Fruit fly (Drosophila melanogaster) whole organism, wandering third instar larva: ENCODE measurements around the gene CG13315.

ENCODE experiments used
- CG32264 ChIP-seq: fragments of 200-800 bp; sonication (Bioruptor generic); optimal IDR thresholded peaks from 2 replicates; lab custom pipeline; 2016; ENCODE audit warnings: missing biosample characterization, missing genetic modification characterization
- CrebA ChIP-seq: fragments of 200-800 bp; sonication (Bioruptor generic); optimal IDR thresholded peaks from 2 replicates; lab custom pipeline; 2016; ENCODE audit warnings: missing biosample characterization, mild to moderate bottlenecking, missing genetic modification characterization, borderline replicate concordance
- Dfd ChIP-seq: fragments of >200 bp; optimal IDR thresholded peaks from 2 replicates; lab custom pipeline; 2017; ENCODE audit warnings: missing biosample characterization, missing genetic modification characterization
- GATAd ChIP-seq: sonication (Bioruptor generic); optimal IDR thresholded peaks from 2 replicates; lab custom pipeline; 2016; ENCODE audit warnings: missing biosample characterization, missing genetic modification characterization
- HLH106 ChIP-seq: fragments of 200-800 bp; optimal IDR thresholded peaks from 3 replicates; lab custom pipeline; 2019; ENCODE audit warnings: missing biosample characterization, mild to moderate bottlenecking, missing genetic modification characterization, moderate library complexity
- Hnf4 ChIP-seq: fragments of 200-800 bp; sonication (Bioruptor generic); optimal IDR thresholded peaks from 2 replicates; lab custom pipeline; 2016; ENCODE audit warnings: missing biosample characterization, mild to moderate bottlenecking, missing genetic modification characterization
- Hr83 ChIP-seq: fragments of 200-300 bp; sonication (Bioruptor generic); optimal IDR thresholded peaks from 2 replicates; lab custom pipeline; 2016; ENCODE audit warnings: missing biosample characterization, mild to moderate bottlenecking, missing genetic modification characterization, moderate library complexity; ENCODE audit not compliant: poor library complexity, severe bottlenecking
- Jra ChIP-seq: sonication (Bioruptor generic); optimal IDR thresholded peaks from 2 replicates; lab custom pipeline; 2016; ENCODE audit warnings: missing biosample characterization, missing genetic modification characterization
- Myc ChIP-seq: fragments of >200 bp; optimal IDR thresholded peaks from 2 replicates; lab custom pipeline; 2017
- N ChIP-seq: fragments of >200 bp; optimal IDR thresholded peaks from 2 replicates; lab custom pipeline; 2018; ENCODE audit warnings: missing biosample characterization, missing external identifiers, missing genetic modification characterization
- Rel ChIP-seq, 2 experiments: fragments of 200-800 bp; sonication (Bioruptor generic) in 1 of 2; optimal IDR thresholded peaks; 2 replicates in 1 of 2; 3 replicates in 1 of 2; lab custom pipeline; 2016 to 2019; ENCODE audit warnings: mild to moderate bottlenecking in 2 of 2, missing biosample characterization in 2 of 2, missing genetic modification characterization in 2 of 2, moderate library complexity in 1 of 2
- Sp1 ChIP-seq: fragments of 200-800 bp; sonication (Bioruptor generic); optimal IDR thresholded peaks from 3 replicates; lab custom pipeline; 2019; ENCODE audit warnings: missing biosample characterization, mild to moderate bottlenecking, missing genetic modification characterization, moderate library complexity
- Vsx2 ChIP-seq: fragments of 200-300, 225-300 bp; sonication (Bioruptor generic); optimal IDR thresholded peaks from 2 replicates; lab custom pipeline; 2018; ENCODE audit warnings: missing biosample characterization, missing genetic modification characterization; ENCODE audit not compliant: partially characterized antibody
- br ChIP-seq: fragments of 200-800 bp; sonication (Bioruptor generic); optimal IDR thresholded peaks from 2 replicates; lab custom pipeline; 2016; ENCODE audit warnings: missing biosample characterization, missing genetic modification characterization
- dl ChIP-seq, 2 experiments: fragments of 175-275, 200-275 bp in 1 of 2; fragments of 200-275 bp in 1 of 2; sonication (Bioruptor generic); optimal IDR thresholded peaks; lab custom pipeline; 2018; ENCODE audit warnings: mild to moderate bottlenecking in 2 of 2, missing biosample characterization in 2 of 2, missing genetic modification characterization in 2 of 2, moderate library complexity in 2 of 2; ENCODE audit not compliant: partially characterized antibody in 2 of 2, insufficient read depth in 1 of 2
- dmrt93B ChIP-seq: fragments of 200-800 bp; sonication (Bioruptor generic); optimal IDR thresholded peaks from 2 replicates; lab custom pipeline; 2018; ENCODE audit warnings: missing biosample characterization, mild to moderate bottlenecking, missing genetic modification characterization
- dsf ChIP-seq: sonication (Bioruptor generic); optimal IDR thresholded peaks from 2 replicates; lab custom pipeline; 2016; ENCODE audit warnings: missing biosample characterization, missing genetic modification characterization, borderline replicate concordance
- foxo ChIP-seq, 2 experiments: fragments of 200-800 bp; sonication (Bioruptor generic); optimal IDR thresholded peaks; 2 replicates in 1 of 2; 3 replicates in 1 of 2; lab custom pipeline; 2016 to 2017; ENCODE audit warnings: missing biosample characterization in 2 of 2, missing genetic modification characterization in 2 of 2
- fru ChIP-seq: fragments of 200-800 bp; sonication (Bioruptor generic); optimal IDR thresholded peaks from 3 replicates; lab custom pipeline; 2016; ENCODE audit warnings: missing biosample characterization, mild to moderate bottlenecking, missing genetic modification characterization
- h ChIP-seq: fragments of 200-800 bp; sonication (Bioruptor generic); optimal IDR thresholded peaks from 3 replicates; lab custom pipeline; 2016; ENCODE audit warnings: missing biosample characterization, mild to moderate bottlenecking, missing genetic modification characterization
- pan ChIP-seq: fragments of >200 bp; optimal IDR thresholded peaks from 2 replicates; lab custom pipeline; 2017
- psq ChIP-seq: fragments of 200-800 bp; sonication (Bioruptor generic); optimal IDR thresholded peaks from 3 replicates; lab custom pipeline; 2017; ENCODE audit warnings: missing biosample characterization, mild to moderate bottlenecking, missing genetic modification characterization, moderate library complexity
- rgr ChIP-seq: fragments of 200-800 bp; sonication (Bioruptor generic); optimal IDR thresholded peaks from 3 replicates; lab custom pipeline; 2016; ENCODE audit warnings: missing biosample characterization, mild to moderate bottlenecking, missing genetic modification characterization
- sage ChIP-seq: fragments of 200-800 bp; sonication (Bioruptor generic); optimal IDR thresholded peaks from 2 replicates; lab custom pipeline; 2016; ENCODE audit warnings: missing biosample characterization, mild to moderate bottlenecking, missing genetic modification characterization
- tai ChIP-seq: sonication (Bioruptor generic); optimal IDR thresholded peaks from 2 replicates; lab custom pipeline; 2016; ENCODE audit warnings: missing biosample characterization, missing genetic modification characterization
- woc ChIP-seq: sonication (Bioruptor generic); optimal IDR thresholded peaks from 2 replicates; lab custom pipeline; 2016; ENCODE audit warnings: missing biosample characterization, mild to moderate bottlenecking, missing genetic modification characterization

The CG13315 gene

dm6 chr3L:9074882-9075281 lies 21.8 kb upstream of the CG13315 start:
- TF ChIP-seq GATAd (GFP tag; lab: Kevin White, UChicago) (no peak), Sp1 (GFP tag; lab: Kevin White, UChicago) (no peak), dl (GFP tag; optimal IDR thresholded peaks at IDR 0.05; lab: Kevin White, UChicago; ENCODE audit: insufficient read depth in 1 of 2, partially characterized antibody in 2 of 2) (no peak), dsf (GFP tag; lab: Kevin White, UChicago) (no peak), woc (GFP tag; lab: Kevin White, UChicago) (no peak), foxo (GFP tag; optimal IDR thresholded peaks at IDR 0.05; lab: Kevin White, UChicago) (no peak), Rel (GFP tag; optimal IDR thresholded peaks at IDR 0.05; lab: Kevin White, UChicago) (no peak), Rel (tag; optimal IDR thresholded peaks at IDR 0.05; lab: Kevin White, UChicago) (no peak), pan (lab: Kevin White, UChicago) (no peak), N (no peak), fru (GFP tag; lab: Kevin White, UChicago) (no peak), Dfd (GFP tag; lab: Kevin White, UChicago) (no peak), CG32264 (GFP tag; lab: Kevin White, UChicago) (no peak), HLH106 (tag; lab: Kevin White, UChicago) (no peak), dmrt93B (GFP tag; lab: Kevin White, UChicago) (no peak), Jra (GFP tag; lab: Kevin White, UChicago) (no peak)

- TF ChIP-seq psq (GFP tag; lab: Kevin White, UChicago) = peak; percentile 16
- no peak for TF ChIP-seq Dfd (GFP tag; lab: Kevin White, UChicago)
- TF ChIP-seq br (GFP tag; lab: Kevin White, UChicago) = peak; percentile 6
- peak; percentile 33 for TF ChIP-seq rgr (GFP tag; lab: Kevin White, UChicago)
- no peak for TF ChIP-seq Rel (GFP tag; optimal IDR thresholded peaks at IDR 0.05; lab: Kevin White, UChicago)
- TF ChIP-seq Rel (tag; optimal IDR thresholded peaks at IDR 0.05; lab: Kevin White, UChicago) = no peak
- TF ChIP-seq, all 38 proteins: peak for 3
Observed at dm6 chr3L:9092356-9093103, 4.1 kb upstream of the CG13315 start, which contains the start of gene CG32032. TSS of gene CG32032 (plus strand) at chr3L:9093053.

- TF ChIP-seq Rel (GFP tag; optimal IDR thresholded peaks at IDR 0.05; lab: Kevin White, UChicago) (no peak), Rel (tag; optimal IDR thresholded peaks at IDR 0.05; lab: Kevin White, UChicago) (peak; percentile 61), CrebA (no peak), sage (GFP tag; lab: Kevin White, UChicago) (no peak), br (GFP tag; lab: Kevin White, UChicago) (peak; percentile 7), Sp1 (GFP tag; lab: Kevin White, UChicago) (no peak), Hr83 (no peak), Myc (lab: Kevin White, UChicago) (peak; percentile 66), dmrt93B (GFP tag; lab: Kevin White, UChicago) (no peak)
- TF ChIP-seq, all 38 proteins: peak for 3
Observed at dm6 chr3L:9094980-9095425, 1.7 kb upstream of the CG13315 start.

dm6 chr3L:9095704-9096103 lies 973 bp upstream of the CG13315 start:
- TF ChIP-seq tai = no peak
- no peak for TF ChIP-seq foxo (GFP tag; optimal IDR thresholded peaks at IDR 0.05; lab: Kevin White, UChicago)
- TF ChIP-seq Vsx2 (GFP tag; lab: Kevin White, UChicago) = no peak
- TF ChIP-seq GATAd (GFP tag; lab: Kevin White, UChicago) = no peak
- no peak for TF ChIP-seq Hnf4 (GFP tag; lab: Kevin White, UChicago)
- TF ChIP-seq fru (GFP tag; lab: Kevin White, UChicago) = peak; percentile 62
- no peak for TF ChIP-seq psq (GFP tag; lab: Kevin White, UChicago)
- no peak for TF ChIP-seq HLH106 (tag; lab: Kevin White, UChicago)
- no peak for TF ChIP-seq sage (GFP tag; lab: Kevin White, UChicago)
- TF ChIP-seq Myc (lab: Kevin White, UChicago) = no peak
- no peak for TF ChIP-seq N
- no peak for TF ChIP-seq Rel (GFP tag; optimal IDR thresholded peaks at IDR 0.05; lab: Kevin White, UChicago)
- peak; percentile 25 for TF ChIP-seq Rel (tag; optimal IDR thresholded peaks at IDR 0.05; lab: Kevin White, UChicago)
- TF ChIP-seq CrebA = no peak
- peak; percentile 42 for TF ChIP-seq h (GFP tag; lab: Kevin White, UChicago)
- TF ChIP-seq, all 38 proteins: peak for 3
